Worm (Caenorhabditis elegans): ENCODE results near the gene Y69A2AR.32.

Y69A2AR.32 gene

DNA sequence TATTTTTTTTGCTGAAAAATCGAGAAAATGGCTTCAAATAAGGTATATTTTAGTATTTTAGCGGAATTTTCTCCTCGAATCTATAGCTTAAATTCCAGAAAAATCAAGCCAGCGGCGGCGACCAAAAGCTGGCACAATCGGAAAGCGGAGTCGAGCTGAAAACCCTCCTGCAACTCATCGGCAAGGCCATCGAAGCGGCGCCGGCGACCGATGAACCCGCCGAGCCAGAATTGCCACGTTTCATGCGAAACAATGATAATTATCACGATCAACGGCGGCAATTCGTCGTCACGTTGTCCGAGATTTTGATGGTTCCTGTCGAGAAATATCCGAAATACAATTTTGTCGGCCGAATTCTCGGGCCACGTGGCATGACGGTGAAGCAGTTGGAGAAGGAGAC, at the start of gene Y69A2AR.32:
Gene Y69A2AR.32 (plus strand): TSS at position 28 of the 400 bp plus-strand sequence.
- TF ChIP-seq ref-1 (GFP tag; conservative IDR thresholded peaks at IDR 0.05) (no peak), klf-2 (GFP tag; conservative IDR thresholded peaks at IDR 0.05) (no peak), ztf-23 (GFP tag; IDR thresholded peaks at IDR 0.05) (no peak), flt-1 (GFP tag; IDR thresholded peaks at IDR 0.05) (no peak), ztf-29 (GFP tag; IDR thresholded peaks at IDR 0.05) (no peak), med-1 (GFP tag; optimal IDR thresholded peaks at IDR 0.05; ENCODE audit: insufficient read depth) (no peak), cog-1 (tag; optimal IDR thresholded peaks at IDR 0.05) (no peak), T22C8.4 (GFP tag; IDR thresholded peaks at IDR 0.05) (no peak), tab-1 (GFP tag; IDR thresholded peaks at IDR 0.05) (no peak)

DNA sequence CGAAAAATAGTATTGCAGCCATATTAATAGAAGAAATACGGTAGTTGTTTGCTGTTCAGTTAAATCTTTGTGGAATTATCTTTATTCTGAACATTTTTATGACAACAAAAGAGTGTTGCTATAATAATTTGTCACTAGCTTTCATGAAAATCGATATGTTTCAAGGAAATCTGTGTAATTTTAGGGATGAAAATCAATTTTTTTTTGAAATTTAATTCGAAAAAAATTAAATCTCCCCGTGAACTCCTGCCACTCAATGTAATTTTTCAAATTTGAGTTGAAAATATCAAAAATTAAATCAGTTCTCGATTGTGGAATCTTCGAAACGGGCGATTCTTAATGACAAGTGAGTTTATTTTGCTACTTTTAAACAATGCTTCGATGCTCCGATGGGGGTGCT, 48.9 kb upstream of the Y69A2AR.32 start, which contains the start of gene Y69A2AR.46:
Gene Y69A2AR.46 (plus strand): TSS at position 301 of the 400 bp plus-strand sequence.
- no peak for TF ChIP-seq T22C8.4 (GFP tag; IDR thresholded peaks at IDR 0.05)
- no peak for TF ChIP-seq med-1 (GFP tag; optimal IDR thresholded peaks at IDR 0.05; ENCODE audit: insufficient read depth)
- TF ChIP-seq klf-2 (GFP tag; conservative IDR thresholded peaks at IDR 0.05) = no peak
- TF ChIP-seq flt-1 (GFP tag; IDR thresholded peaks at IDR 0.05) = no peak

DNA sequence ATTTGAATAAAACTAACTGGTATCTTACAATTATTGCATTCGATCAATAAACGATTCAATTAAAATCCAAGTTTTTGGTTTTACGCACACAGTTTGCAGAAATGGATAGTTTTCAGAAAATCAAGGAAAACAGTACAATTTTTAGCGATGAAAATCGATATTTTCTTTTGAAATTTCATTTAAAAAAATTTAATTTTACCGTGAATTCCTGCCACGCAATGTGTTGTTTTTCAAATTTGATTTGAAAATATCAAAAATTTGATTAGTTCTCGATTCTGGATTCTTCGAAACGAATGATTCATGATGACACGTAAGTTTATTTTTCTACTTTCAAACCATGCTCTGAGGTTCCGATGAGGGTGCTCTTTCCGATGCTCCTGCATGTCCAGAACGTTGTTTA, 48.2 kb upstream of the Y69A2AR.32 start, which contains the start of gene Y69A2AR.50:
Gene Y69A2AR.50 (plus strand): TSS at position 301 of the 400 bp plus-strand sequence.
- no peak for TF ChIP-seq tab-1 (GFP tag; IDR thresholded peaks at IDR 0.05)
- TF ChIP-seq flt-1 (GFP tag; IDR thresholded peaks at IDR 0.05) = no peak
- no peak for TF ChIP-seq med-1 (GFP tag; optimal IDR thresholded peaks at IDR 0.05; ENCODE audit: insufficient read depth)
- TF ChIP-seq cog-1 (tag; optimal IDR thresholded peaks at IDR 0.05) = no peak
- TF ChIP-seq ztf-23 (GFP tag; IDR thresholded peaks at IDR 0.05) = no peak

ce11 chrIV:2563969-2564368, 46.3 kb upstream of the Y69A2AR.32 start, which contains the start of gene Y69A2AR.24:
TSS of gene Y69A2AR.24 (minus strand) at chrIV:2564069.
- TF ChIP-seq med-1 (GFP tag; optimal IDR thresholded peaks at IDR 0.05; ENCODE audit: insufficient read depth) (no peak), ref-1 (GFP tag; conservative IDR thresholded peaks at IDR 0.05) (no peak), tab-1 (GFP tag; IDR thresholded peaks at IDR 0.05) (no peak), ztf-23 (GFP tag; IDR thresholded peaks at IDR 0.05) (no peak), ztf-29 (GFP tag; IDR thresholded peaks at IDR 0.05) (no peak), flt-1 (GFP tag; IDR thresholded peaks at IDR 0.05) (no peak), T22C8.4 (GFP tag; IDR thresholded peaks at IDR 0.05) (no peak), cog-1 (tag; optimal IDR thresholded peaks at IDR 0.05) (no peak), klf-2 (GFP tag; conservative IDR thresholded peaks at IDR 0.05) (no peak)

ce11 chrIV:2568267-2568666, 42.0 kb upstream of the Y69A2AR.32 start, which contains the start of the genes Y69A2AR.25 and Y69A2AR.12:
TSS of gene Y69A2AR.25 (minus strand) at chrIV:2568367.
TSS of gene Y69A2AR.12 (plus strand) at chrIV:2568614.
- no peak for TF ChIP-seq cog-1 (tag; optimal IDR thresholded peaks at IDR 0.05)
- TF ChIP-seq med-1 (GFP tag; optimal IDR thresholded peaks at IDR 0.05; ENCODE audit: insufficient read depth) = no peak
- no peak for TF ChIP-seq ztf-29 (GFP tag; IDR thresholded peaks at IDR 0.05)
- no peak for TF ChIP-seq klf-2 (GFP tag; conservative IDR thresholded peaks at IDR 0.05)
- no peak for TF ChIP-seq tab-1 (GFP tag; IDR thresholded peaks at IDR 0.05)
- no peak for TF ChIP-seq ztf-23 (GFP tag; IDR thresholded peaks at IDR 0.05)
- no peak for TF ChIP-seq ref-1 (GFP tag; conservative IDR thresholded peaks at IDR 0.05)
- TF ChIP-seq flt-1 (GFP tag; IDR thresholded peaks at IDR 0.05) = no peak

DNA sequence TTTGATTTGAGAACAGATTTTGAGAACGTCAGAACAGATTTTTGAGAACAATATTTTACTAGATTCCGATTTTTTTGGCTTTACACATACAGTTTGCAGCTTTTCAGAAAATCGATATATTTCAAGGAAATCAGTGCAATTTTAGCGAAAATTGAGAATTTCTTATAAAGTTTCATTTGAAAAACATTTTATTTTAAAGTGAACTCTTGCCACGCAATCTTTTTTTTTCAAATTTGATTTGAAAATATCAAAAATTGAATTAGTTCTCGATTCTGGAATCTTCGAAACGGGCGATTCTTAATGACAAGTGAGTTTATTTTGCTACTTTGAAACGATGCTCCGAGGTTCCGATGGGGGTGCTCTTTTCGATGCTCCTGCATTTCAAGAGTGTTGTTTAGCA, 38.1 kb upstream of the Y69A2AR.32 start, which contains the start of gene Y69A2AR.51:
Gene Y69A2AR.51 (plus strand): TSS at position 301 of the 400 bp plus-strand sequence.
- no peak for TF ChIP-seq ztf-23 (GFP tag; IDR thresholded peaks at IDR 0.05)
- no peak for TF ChIP-seq flt-1 (GFP tag; IDR thresholded peaks at IDR 0.05)

- TF ChIP-seq tab-1 (GFP tag; IDR thresholded peaks at IDR 0.05) (no peak), T22C8.4 (GFP tag; IDR thresholded peaks at IDR 0.05) (no peak), ztf-23 (GFP tag; IDR thresholded peaks at IDR 0.05) (no peak), cog-1 (tag; optimal IDR thresholded peaks at IDR 0.05) (no peak), klf-2 (GFP tag; conservative IDR thresholded peaks at IDR 0.05) (no peak), ztf-29 (GFP tag; IDR thresholded peaks at IDR 0.05) (no peak), ref-1 (GFP tag; conservative IDR thresholded peaks at IDR 0.05) (no peak), flt-1 (GFP tag; IDR thresholded peaks at IDR 0.05) (no peak), med-1 (GFP tag; optimal IDR thresholded peaks at IDR 0.05; ENCODE audit: insufficient read depth) (no peak)
Measured at ce11 chrIV:2573122-2573521, 37.1 kb upstream of the Y69A2AR.32 start.

DNA sequence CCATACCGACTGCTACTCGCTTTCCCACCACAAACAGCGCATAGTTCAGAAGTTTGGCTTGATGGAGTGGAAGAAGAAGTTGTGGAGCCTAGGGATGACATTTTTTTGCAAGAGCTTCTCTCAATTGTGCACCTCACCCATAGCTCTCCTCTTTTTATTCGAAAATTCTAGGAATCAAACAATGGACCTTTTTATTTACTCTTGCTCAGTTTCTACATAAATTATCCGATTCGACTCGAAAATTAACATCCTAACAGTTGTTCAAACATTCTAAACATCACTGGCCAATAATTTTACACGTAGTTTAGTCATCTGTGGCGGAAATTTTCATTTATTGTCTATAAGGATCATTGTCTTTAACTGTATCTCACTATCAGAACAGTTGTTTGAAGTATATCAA, 28.8 kb upstream of the Y69A2AR.32 start, which contains the start of gene nhr-242:
Gene nhr-242 (minus strand): TSS at position 101 of the 400 bp plus-strand sequence.
- TF ChIP-seq flt-1 (GFP tag; IDR thresholded peaks at IDR 0.05) (no peak), ztf-29 (GFP tag; IDR thresholded peaks at IDR 0.05) (no peak), ztf-23 (GFP tag; IDR thresholded peaks at IDR 0.05) (no peak), klf-2 (GFP tag; conservative IDR thresholded peaks at IDR 0.05) (no peak), ref-1 (GFP tag; conservative IDR thresholded peaks at IDR 0.05) (no peak), cog-1 (tag; optimal IDR thresholded peaks at IDR 0.05) (no peak), T22C8.4 (GFP tag; IDR thresholded peaks at IDR 0.05) (no peak), tab-1 (GFP tag; IDR thresholded peaks at IDR 0.05) (no peak), med-1 (GFP tag; optimal IDR thresholded peaks at IDR 0.05; ENCODE audit: insufficient read depth) (no peak)

- TF ChIP-seq klf-2 (GFP tag; conservative IDR thresholded peaks at IDR 0.05) (no peak), cog-1 (tag; optimal IDR thresholded peaks at IDR 0.05) (no peak), flt-1 (GFP tag; IDR thresholded peaks at IDR 0.05) (no peak)
Measured at ce11 chrIV:2597417-2597816, 12.8 kb upstream of the Y69A2AR.32 start, which contains the start of gene Y69A2AR.47. TSS of gene Y69A2AR.47 (plus strand) at chrIV:2597717.

ce11 chrIV:2599634-2600033, 10.6 kb upstream of the Y69A2AR.32 start:
- TF ChIP-seq tab-1 (GFP tag; IDR thresholded peaks at IDR 0.05) = no peak
- no peak for TF ChIP-seq med-1 (GFP tag; optimal IDR thresholded peaks at IDR 0.05; ENCODE audit: insufficient read depth)
- no peak for TF ChIP-seq ref-1 (GFP tag; conservative IDR thresholded peaks at IDR 0.05)
- no peak for TF ChIP-seq klf-2 (GFP tag; conservative IDR thresholded peaks at IDR 0.05)
- no peak for TF ChIP-seq cog-1 (tag; optimal IDR thresholded peaks at IDR 0.05)
- peak; percentile 9; the same call in 1 of the 2 replicates for TF ChIP-seq T22C8.4 (GFP tag; IDR thresholded peaks at IDR 0.05)
- no peak for TF ChIP-seq ztf-29 (GFP tag; IDR thresholded peaks at IDR 0.05)

All from whole organism, midembryonic.